Fruit fly (Drosophila melanogaster) whole organism, wandering third instar larva: Measurements from ENCODE around the gene Art8.

ENCODE experiments used
- Abd-B ChIP-seq: fragments of >200 bp; optimal IDR thresholded peaks from 2 replicates; lab custom pipeline; 2017; ENCODE audit warnings: missing biosample characterization, missing genetic modification characterization
- CG9705 ChIP-seq: fragments of 200-800 bp; sonication (Bioruptor generic); optimal IDR thresholded peaks from 2 replicates; lab custom pipeline; 2018; ENCODE audit warnings: missing biosample characterization, mild to moderate bottlenecking, missing genetic modification characterization
- CrebA ChIP-seq: fragments of 200-800 bp; sonication (Bioruptor generic); optimal IDR thresholded peaks from 2 replicates; lab custom pipeline; 2016; ENCODE audit warnings: missing biosample characterization, mild to moderate bottlenecking, missing genetic modification characterization, borderline replicate concordance
- Hr78 ChIP-seq: fragments of >200 bp; optimal IDR thresholded peaks from 2 replicates; lab custom pipeline; 2017; ENCODE audit warnings: missing biosample characterization, missing genetic modification characterization
- Hr83 ChIP-seq: fragments of 200-300 bp; sonication (Bioruptor generic); optimal IDR thresholded peaks from 2 replicates; lab custom pipeline; 2016; ENCODE audit warnings: missing biosample characterization, mild to moderate bottlenecking, missing genetic modification characterization, moderate library complexity; ENCODE audit not compliant: poor library complexity, severe bottlenecking
- pan ChIP-seq: fragments of >200 bp; optimal IDR thresholded peaks from 2 replicates; lab custom pipeline; 2017
- psq ChIP-seq: fragments of 200-800 bp; sonication (Bioruptor generic); optimal IDR thresholded peaks from 3 replicates; lab custom pipeline; 2017; ENCODE audit warnings: missing biosample characterization, mild to moderate bottlenecking, missing genetic modification characterization, moderate library complexity

DNA sequence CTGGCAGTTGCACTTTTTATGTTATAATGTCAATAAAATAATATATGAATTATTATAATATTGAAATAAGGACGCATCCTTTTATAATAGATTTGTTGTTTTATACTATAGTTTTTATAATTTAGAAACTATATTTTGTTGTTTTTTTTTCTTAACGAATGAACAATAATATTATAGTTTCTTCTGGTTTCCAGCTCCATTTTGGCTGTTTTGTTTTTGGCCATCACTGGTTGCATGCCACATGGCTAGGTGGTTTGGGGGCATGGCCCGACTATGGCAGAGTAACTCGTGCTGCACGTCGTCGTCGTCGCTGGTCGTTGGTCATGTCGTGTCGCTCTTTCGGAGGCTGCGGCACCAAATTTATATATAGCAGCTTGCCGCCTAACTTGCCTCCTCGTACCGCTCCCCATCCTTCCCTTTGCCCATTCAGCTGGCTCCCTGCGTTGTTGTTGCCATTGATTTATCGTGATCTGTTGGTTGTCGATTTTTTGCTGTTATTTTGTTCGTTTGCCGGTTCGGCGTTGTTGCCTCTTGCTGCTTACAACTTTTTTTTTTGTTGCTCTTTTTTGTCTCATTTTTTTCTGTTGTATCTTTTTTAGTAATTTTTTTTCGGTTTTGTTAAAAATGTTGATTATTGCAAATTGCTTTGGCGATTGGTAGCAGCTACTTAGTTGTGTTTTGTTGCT lies 21.5 kb upstream of the Art8 start:
- TF ChIP-seq pan (lab: Kevin White, UChicago), result no peak
- TF ChIP-seq CG9705, result no peak
- no peak for TF ChIP-seq CrebA (GFP tag; lab: Kevin White, UChicago)
- no peak for TF ChIP-seq Hr78 (GFP tag; lab: Kevin White, UChicago)
- TF ChIP-seq Abd-B (GFP tag; lab: Kevin White, UChicago), result no peak
- TF ChIP-seq Hr83 (GFP tag; lab: Kevin White, UChicago), result no peak
- TF ChIP-seq psq (GFP tag; lab: Kevin White, UChicago), result no peak
